Worm (Caenorhabditis elegans) whole organism, midembryonic: Measurements from ENCODE around the gene dagl-2.

Experiments used
- flt-1 ChIP-seq: fragments of 200-800 bp; sonication (Bioruptor generic); IDR thresholded peaks from 2 replicates; pipeline ENCODE4 v1.3.6; 2022; ENCODE audit warnings: missing genetic modification characterization, missing compliant biosample characterization
- klf-2 ChIP-seq: fragments of 200-800 bp; sonication (Bioruptor generic); conservative IDR thresholded peaks from 2 replicates; pipeline ENCODE4 v1.3.6; 2022; ENCODE audit warnings: missing genetic modification reagents, missing genetic modification characterization, missing compliant biosample characterization
- ref-1 ChIP-seq: fragments of 200-800 bp; sonication (Bioruptor generic); conservative IDR thresholded peaks from 2 replicates; pipeline ENCODE4 v1.3.6; 2022; ENCODE audit warnings: missing genetic modification reagents, missing genetic modification characterization, missing compliant biosample characterization
- ztf-29 ChIP-seq: fragments of 200-800 bp; sonication (Bioruptor generic); IDR thresholded peaks from 2 replicates; pipeline ENCODE4 v1.3.6; 2022; ENCODE audit warnings: missing genetic modification reagents, missing genetic modification characterization, missing compliant biosample characterization

DNA sequence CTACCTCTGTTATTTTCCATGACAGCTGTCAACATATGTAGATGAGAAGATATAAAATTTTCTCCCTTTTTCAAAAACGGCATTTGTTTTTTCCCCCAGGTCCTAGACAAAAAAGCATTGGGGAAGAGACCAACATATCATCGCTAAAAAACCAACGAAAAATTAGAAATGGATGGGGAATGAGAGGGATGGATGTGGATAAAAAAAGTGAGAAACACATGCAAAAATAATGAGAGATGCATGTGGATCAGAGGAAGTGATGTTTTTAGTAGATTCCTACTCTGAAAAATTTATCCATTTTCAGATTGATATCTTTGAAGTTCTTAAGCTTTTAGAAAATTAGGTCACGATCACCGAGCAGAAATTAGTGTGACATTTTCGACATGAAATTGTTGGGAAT lies 20.6 kb downstream of the dagl-2 start:
- no peak for TF ChIP-seq ztf-29 (GFP tag; lab: Robert Waterston, UW)
- no peak for TF ChIP-seq ref-1 (GFP tag; lab: Robert Waterston, UW)
- TF ChIP-seq klf-2 (GFP tag; lab: Robert Waterston, UW), result no peak
- TF ChIP-seq flt-1, result no peak
